Worm (Caenorhabditis elegans): Measurements from ENCODE around the gene Y54G11A.4.
"Not testable (repeated sequence)": the region's sequence is repeated elsewhere in the genome, so short reads cannot be mapped to it uniquely, and the experiment has no call there.

Gene Y54G11A.4

DNA sequence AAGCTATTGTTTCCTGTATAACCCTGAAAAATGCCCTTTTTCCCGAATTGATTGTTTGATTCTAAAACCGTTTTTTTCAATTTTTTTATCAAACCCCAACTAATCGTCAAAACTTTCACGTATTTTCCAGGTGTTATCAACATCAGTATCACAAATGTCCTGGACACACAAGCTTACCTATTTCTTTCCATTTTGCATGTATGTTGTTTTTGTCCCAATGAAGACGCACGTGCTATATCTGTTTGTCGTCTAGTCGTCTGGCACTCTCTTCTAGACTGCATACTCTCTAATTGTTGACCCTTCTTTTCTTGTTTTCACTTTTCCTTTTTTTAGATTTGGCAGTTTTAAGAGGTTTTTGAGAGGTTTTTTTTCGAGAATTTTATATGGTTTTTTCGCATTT, 3.7 kb downstream of the Y54G11A.4 start (continued):
- TF ChIP-seq irx-1 (tag; optimal IDR thresholded peaks at IDR 0.05) (no peak), nhr-20 (tag; optimal IDR thresholded peaks at IDR 0.05) (peak; percentile 87), lin-13 (GFP tag; optimal IDR thresholded peaks at IDR 0.05) (no peak), alr-1 (tag; optimal IDR thresholded peaks at IDR 0.05; ENCODE audit: borderline replicate concordance) (no peak), zip-4 (GFP tag; optimal IDR thresholded peaks at IDR 0.05) (no peak), sup-37 (GFP tag; optimal IDR thresholded peaks at IDR 0.05) (no peak), ceh-90 (tag; optimal IDR thresholded peaks at IDR 0.05) (no peak), mab-9 (GFP tag; IDR thresholded peaks at IDR 0.05) (no peak), lin-39 (tag; optimal IDR thresholded peaks at IDR 0.05) (no peak), nhr-84 (tag; optimal IDR thresholded peaks at IDR 0.05) (no peak), blmp-1 (tag; optimal IDR thresholded peaks at IDR 0.05) (peak; percentile 95), hlh-4 (tag; optimal IDR thresholded peaks at IDR 0.05) (no peak), unc-30 (tag; optimal IDR thresholded peaks at IDR 0.05) (no peak), unc-130 (tag; optimal IDR thresholded peaks at IDR 0.05) (no peak), nhr-11 (tag; optimal IDR thresholded peaks at IDR 0.05) (no peak), ceh-88 (GFP tag; IDR thresholded peaks at IDR 0.05) (no peak), ama-1 (optimal IDR thresholded peaks at IDR 0.05) (no peak), lin-15B (tag; optimal IDR thresholded peaks at IDR 0.05) (no peak), elt-3 (tag; optimal IDR thresholded peaks at IDR 0.05) (peak in 2 of 6 experiments; percentile 19 to 72), jun-1 (tag; optimal IDR thresholded peaks at IDR 0.05) (no peak), vab-15 (tag; optimal IDR thresholded peaks at IDR 0.05) (no peak), rnt-1 (tag; optimal IDR thresholded peaks at IDR 0.05) (peak; percentile 2), pqm-1 (tag; optimal IDR thresholded peaks at IDR 0.05) (no peak), ces-1 (GFP tag; optimal IDR thresholded peaks at IDR 0.05) (no peak), nhr-76 (tag; optimal IDR thresholded peaks at IDR 0.05) (no peak), aha-1 (tag; optimal IDR thresholded peaks at IDR 0.05) (no peak), sox-4 (tag; optimal IDR thresholded peaks at IDR 0.05) (no peak), Y116A8C.19 (tag; optimal IDR thresholded peaks at IDR 0.05; ENCODE audit: borderline replicate concordance) (no peak), nhr-90 (tag; optimal IDR thresholded peaks at IDR 0.05; ENCODE audit: poor library complexity) (peak; percentile 66), efl-3 (GFP tag; optimal IDR thresholded peaks at IDR 0.05) (no peak), sptf-1 (tag; optimal IDR thresholded peaks at IDR 0.05) (no peak), isw-1 (GFP tag; IDR thresholded peaks at IDR 0.05) (no peak), dsc-1 (tag; optimal IDR thresholded peaks at IDR 0.05) (no peak), nhr-19 (GFP tag; conservative IDR thresholded peaks at IDR 0.05) (peak; percentile 16; the same call in 1 of the 2 replicates), nhr-85 (tag) (peak; percentile 85)

DNA sequence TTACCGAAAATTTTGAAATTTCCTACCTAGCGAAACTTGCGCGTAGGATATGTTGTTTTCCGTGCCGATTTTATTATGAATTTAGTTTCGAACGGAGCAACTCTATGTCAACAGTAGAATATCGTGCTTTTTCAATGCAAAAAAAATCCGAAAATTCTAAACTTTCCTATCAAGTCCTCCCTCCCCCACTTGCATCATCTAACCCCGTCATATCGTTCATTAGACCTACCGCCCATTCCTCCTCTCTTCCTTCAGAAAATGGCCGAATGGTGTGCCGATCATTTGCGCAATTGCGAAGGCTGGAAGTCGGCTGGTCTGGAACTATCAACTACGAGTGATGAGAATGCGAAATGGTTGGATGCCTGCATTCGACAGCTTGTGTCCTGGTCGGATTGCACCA, 4.4 kb downstream of the Y54G11A.4 start, which contains the start of gene Y54G11A.7:
Y54G11A.7 (plus strand) TSS at position 256 of the 400 bp plus-strand sequence.
- TF ChIP-seq nhr-85 (tag): peak; percentile 25

DNA sequence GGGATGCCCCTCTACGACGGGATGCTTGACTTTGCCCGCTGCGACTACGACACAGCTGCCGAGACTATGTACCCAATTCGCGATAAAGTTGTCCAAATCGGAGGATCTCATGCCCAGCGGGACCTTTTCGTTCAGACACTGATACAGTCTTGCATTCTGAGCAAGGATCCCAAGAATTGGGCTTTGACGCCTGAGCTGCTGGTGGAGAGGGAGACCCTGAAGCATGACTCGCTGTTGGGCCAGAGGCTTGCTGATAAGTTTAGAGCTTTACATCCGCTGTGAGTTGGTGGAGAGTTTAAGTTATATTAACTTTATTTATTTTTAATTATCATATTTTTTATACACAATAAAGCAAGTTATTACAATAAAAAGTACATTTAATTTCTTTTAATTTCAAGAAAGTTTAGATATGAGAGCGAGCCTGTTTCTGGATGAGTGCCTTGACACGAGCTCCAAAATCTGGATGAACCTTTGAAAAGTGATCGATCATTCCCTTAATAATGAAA, 6.7 kb downstream of the Y54G11A.4 start:
- TF ChIP-seq nhr-85 (tag) (peak; percentile 1), skn-1 (tag; optimal IDR thresholded peaks at IDR 0.05) (no peak), ceh-88 (GFP tag; IDR thresholded peaks at IDR 0.05) (no peak), efl-1 (optimal IDR thresholded peaks at IDR 0.05) (no peak), efl-1 (GFP tag; optimal IDR thresholded peaks at IDR 0.05 in 1 of 2) (peak in 1 of 2 experiments; percentile 57), irx-1 (tag; optimal IDR thresholded peaks at IDR 0.05) (no peak), mab-9 (GFP tag; IDR thresholded peaks at IDR 0.05) (no peak)

DNA sequence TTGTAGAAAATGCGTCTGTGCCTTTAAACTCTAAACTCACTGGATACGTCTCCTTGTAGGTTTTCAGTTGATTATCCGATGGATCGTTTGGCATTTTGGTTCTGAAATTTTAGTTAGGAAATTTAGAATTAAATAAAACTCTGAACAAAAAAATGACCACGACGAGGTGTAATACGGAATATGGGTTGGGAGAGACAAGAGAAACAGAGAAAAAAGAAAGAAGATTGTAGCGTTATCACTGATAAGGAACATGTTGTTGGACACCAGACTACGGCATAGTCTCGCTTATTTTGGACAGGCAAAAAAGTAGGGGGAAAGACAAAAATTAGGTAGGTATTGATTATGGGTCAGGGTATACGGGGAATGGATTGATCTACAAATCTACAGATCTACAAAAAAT, 9.3 kb downstream of the Y54G11A.4 start, which contains the start of gene ctl-2:
ctl-2 (minus strand) TSS at position 101 of the 400 bp plus-strand sequence.
- TF ChIP-seq mdl-1 (tag; optimal IDR thresholded peaks at IDR 0.05); C34B4.2 (tag; optimal IDR thresholded peaks at IDR 0.05); zip-4 (GFP tag; optimal IDR thresholded peaks at IDR 0.05): not testable (repeated sequence)

Measured in whole organism, L1 larva.